Worm (Caenorhabditis elegans): ENCODE measurements around the gene epg-7.

- TF ChIP-seq him-1 (tag; optimal IDR thresholded peaks at IDR 0.05) (no peak), dao-5 (tag; optimal IDR thresholded peaks at IDR 0.05) (no peak), W03F9.2 (tag; optimal IDR thresholded peaks at IDR 0.05) (no peak)
These were observed 9.2 kb downstream of the epg-7 start, which contains the start of gene C07D8.5 for ce11 chrX:7343747-7344146.

Measured in whole organism, L4/young adult.